Worm (Caenorhabditis elegans) whole organism, L3 larva: ENCODE data around the gene nsy-4.

Source experiments
- ceh-9 ChIP-seq: sonication (generic microtip); optimal IDR thresholded peaks from 2 replicates; lab custom pipeline; 2018; ENCODE audit warnings: missing biosample characterization, missing genetic modification characterization
- egl-27 ChIP-seq: sonication (generic microtip); optimal IDR thresholded peaks from 4 replicates; lab custom pipeline; 2017; ENCODE audit warnings: missing biosample characterization, missing genetic modification reagents, missing genetic modification characterization
- fkh-2 ChIP-seq: fragments of 150-350 bp; optimal IDR thresholded peaks from 2 replicates; lab custom pipeline; 2014; ENCODE audit warnings: missing biosample characterization, missing genetic modification reagents, missing genetic modification characterization

DNA sequence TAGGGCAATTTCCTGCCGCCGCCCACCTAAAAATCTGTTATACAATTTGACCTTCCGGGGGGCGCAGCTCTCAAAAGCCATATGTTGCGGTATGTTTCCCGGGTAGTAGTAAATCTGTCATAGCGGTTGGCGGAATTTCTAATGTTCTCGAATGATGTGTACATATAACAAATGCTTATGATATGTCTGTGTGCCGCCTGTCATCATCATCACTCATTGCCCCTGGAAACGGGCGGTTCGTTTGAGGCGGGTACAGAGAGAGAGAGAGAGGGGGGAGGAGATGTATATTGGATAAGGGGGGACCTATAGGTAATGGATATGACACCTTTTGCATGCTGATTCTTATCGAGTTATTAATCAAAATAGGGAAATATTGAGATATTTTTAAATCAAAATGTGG lies 26.4 kb upstream of the nsy-4 start:
- TF ChIP-seq egl-27 (tag; lab: Kevin White, UChicago) (no peak), ceh-9 (tag; lab: Kevin White, UChicago) (no peak), fkh-2 (no peak)
